Fruit fly (Drosophila melanogaster) whole organism, embryonic: ENCODE results near the gene ATPsynO.

Experiments
- Asciz ChIP-seq: fragments of 200-800 bp; sonication (Bioruptor generic); optimal IDR thresholded peaks from 2 replicates; lab custom pipeline; 2017; ENCODE audit warnings: missing biosample characterization, mild to moderate bottlenecking, missing genetic modification characterization, missing genetic modification reagents
- Atf3 ChIP-seq: fragments of 200-800 bp; sonication (Bioruptor generic); optimal IDR thresholded peaks from 3 replicates; lab custom pipeline; 2016; ENCODE audit warnings: missing biosample characterization, missing genetic modification characterization
- Awh ChIP-seq: fragments of 200-800 bp; sonication (Bioruptor generic); IDR thresholded peaks from 2 replicates; pipeline ENCODE4, ENCODE4 v1.3.6; 2022; ENCODE audit warnings: missing biosample characterization, missing genetic modification characterization
- CG10543 ChIP-seq: fragments of 200-800 bp; sonication (Bioruptor generic); optimal IDR thresholded peaks from 3 replicates; lab custom pipeline; 2017; ENCODE audit warnings: missing biosample characterization, mild to moderate bottlenecking, missing genetic modification characterization, moderate library complexity
- CG10979 ChIP-seq: fragments of 200-800 bp; sonication (Bioruptor generic); optimal IDR thresholded peaks from 2 replicates; lab custom pipeline; 2018; ENCODE audit warnings: missing biosample characterization, mild to moderate bottlenecking, missing genetic modification characterization, moderate library complexity
- CG11247 ChIP-seq: fragments of 200-800 bp; sonication (Bioruptor generic); IDR thresholded peaks from 2 replicates; pipeline ENCODE4 v1.3.6; 2022; ENCODE audit warnings: missing biosample characterization, missing genetic modification characterization
- CG12769 ChIP-seq: fragments of 200-800 bp; sonication (Bioruptor generic); optimal IDR thresholded peaks from 2 replicates; lab custom pipeline; 2019; ENCODE audit warnings: missing biosample characterization, mild to moderate bottlenecking, missing genetic modification characterization, moderate library complexity
- CG13894 ChIP-seq: fragments of 200-800 bp; sonication (Bioruptor generic); optimal IDR thresholded peaks from 3 replicates; lab custom pipeline; 2018; ENCODE audit warnings: missing biosample characterization, mild to moderate bottlenecking, missing genetic modification characterization, moderate library complexity
- CG15011 ChIP-seq: fragments of 200-800 bp; sonication (Bioruptor generic); optimal IDR thresholded peaks from 3 replicates; lab custom pipeline; 2018; ENCODE audit warnings: missing biosample characterization, mild to moderate bottlenecking, missing genetic modification characterization
- CG15269 ChIP-seq: fragments of 200-800 bp; sonication (Bioruptor generic); optimal IDR thresholded peaks from 2 replicates; lab custom pipeline; 2018; ENCODE audit warnings: missing biosample characterization, mild to moderate bottlenecking, missing genetic modification characterization, moderate library complexity
- CG15479 ChIP-seq: fragments of 200-800 bp; sonication (Bioruptor generic); optimal IDR thresholded peaks from 3 replicates; lab custom pipeline; 2019; ENCODE audit warnings: missing biosample characterization, mild to moderate bottlenecking, missing genetic modification characterization, moderate library complexity
- CG1647 ChIP-seq: fragments of 200-800 bp; sonication (Bioruptor generic); optimal IDR thresholded peaks from 3 replicates; lab custom pipeline; 2016; ENCODE audit warnings: missing biosample characterization, missing genetic modification characterization
- CG18619 ChIP-seq: fragments of 200-800 bp; sonication (Bioruptor generic); optimal IDR thresholded peaks from 3 replicates; lab custom pipeline; 2017; ENCODE audit warnings: missing biosample characterization, mild to moderate bottlenecking, missing genetic modification characterization
- CG2120 ChIP-seq: fragments of 200-800 bp; sonication (Bioruptor generic); optimal IDR thresholded peaks from 3 replicates; lab custom pipeline; 2016; ENCODE audit warnings: missing biosample characterization, missing genetic modification characterization
- CG31388 ChIP-seq: fragments of 200-800 bp; sonication (Bioruptor generic); optimal IDR thresholded peaks from 2 replicates; lab custom pipeline; 2016; ENCODE audit warnings: missing biosample characterization, missing genetic modification characterization
- CG4820 ChIP-seq: fragments of 200-800 bp; sonication (Bioruptor generic); optimal IDR thresholded peaks from 3 replicates; lab custom pipeline; 2016; ENCODE audit warnings: missing biosample characterization, missing genetic modification characterization
- CG6765 ChIP-seq: fragments of 200-800 bp; sonication (Bioruptor generic); optimal IDR thresholded peaks from 3 replicates; lab custom pipeline; 2017; ENCODE audit warnings: missing biosample characterization, mild to moderate bottlenecking, missing genetic modification characterization
- CG8478 ChIP-seq: fragments of >200 bp; optimal IDR thresholded peaks from 2 replicates; lab custom pipeline; 2018
- CG9932 ChIP-seq: fragments of 200-800 bp; sonication (Bioruptor generic); IDR thresholded peaks from 2 replicates; pipeline ENCODE4 v1.3.6; 2022; ENCODE audit warnings: missing biosample characterization, missing genetic modification characterization
- D ChIP-seq, 2 experiments: fragments of 200-800 bp in 1 of 2; fragments of >200 bp in 1 of 2; sonication (Bioruptor generic) in 1 of 2; optimal IDR thresholded peaks; 2 replicates in 1 of 2; 3 replicates in 1 of 2; lab custom pipeline; 2017; ENCODE audit warnings: mild to moderate bottlenecking in 1 of 2, missing biosample characterization in 1 of 2, missing genetic modification characterization in 1 of 2, missing genetic modification reagents in 1 of 2
- Deaf1 ChIP-seq: fragments of 200-800 bp; optimal IDR thresholded peaks from 3 replicates; lab custom pipeline; 2019; ENCODE audit warnings: missing biosample characterization, mild to moderate bottlenecking, missing genetic modification characterization, moderate library complexity
- Hand ChIP-seq: fragments of 200-800 bp; sonication (Bioruptor generic); optimal IDR thresholded peaks from 2 replicates; lab custom pipeline; 2017; ENCODE audit warnings: mild to moderate bottlenecking, missing biosample characterization, missing genetic modification reagents, missing genetic modification characterization
- Jarid2 ChIP-seq: fragments of 200-800 bp; sonication (Bioruptor generic); optimal IDR thresholded peaks from 3 replicates; lab custom pipeline; 2017; ENCODE audit warnings: mild to moderate bottlenecking, missing biosample characterization, missing genetic modification reagents, missing genetic modification characterization
- Kr ChIP-seq: fragments of 200-800 bp; sonication (Bioruptor generic); optimal IDR thresholded peaks from 2 replicates; lab custom pipeline; 2017; ENCODE audit warnings: missing biosample characterization, mild to moderate bottlenecking, missing genetic modification characterization
- MESR4 ChIP-seq: fragments of 200-800 bp; sonication (Bioruptor generic); optimal IDR thresholded peaks from 2 replicates; lab custom pipeline; 2018; ENCODE audit warnings: missing biosample characterization, mild to moderate bottlenecking, missing genetic modification characterization, moderate library complexity
- Med ChIP-seq: fragments of 200-800 bp; sonication (Bioruptor generic); peaks from one replicate; lab custom pipeline; 2016; ENCODE audit warnings: missing biosample characterization, missing genetic modification characterization, mild to moderate bottlenecking, inconsistent platforms, moderate library complexity
- NK7.1 ChIP-seq: fragments of 200-800 bp; sonication (Bioruptor generic); optimal IDR thresholded peaks from 3 replicates; lab custom pipeline; 2016; ENCODE audit warnings: missing biosample characterization, missing genetic modification characterization
- Nf-YB ChIP-seq: fragments of 200-800 bp; sonication (Bioruptor generic); optimal IDR thresholded peaks from 3 replicates; lab custom pipeline; 2019; ENCODE audit warnings: missing biosample characterization, mild to moderate bottlenecking, missing genetic modification characterization, moderate library complexity
- Nf-YC ChIP-seq: fragments of 200-800 bp; optimal IDR thresholded peaks from 3 replicates; lab custom pipeline; 2019; ENCODE audit warnings: missing biosample characterization, mild to moderate bottlenecking, missing genetic modification characterization, moderate library complexity
- Optix ChIP-seq: fragments of 200-800 bp; sonication (Bioruptor generic); IDR thresholded peaks from 3 replicates; pipeline ENCODE4 v1.3.6; 2022; ENCODE audit warnings: missing biosample characterization, missing genetic modification characterization
- PHDP ChIP-seq: fragments of 200-800 bp; sonication (Bioruptor generic); optimal IDR thresholded peaks from 3 replicates; lab custom pipeline; 2018; ENCODE audit warnings: missing biosample characterization, mild to moderate bottlenecking, missing genetic modification characterization, moderate library complexity
- Ptx1 ChIP-seq: fragments of 200-800 bp; sonication (Bioruptor generic); IDR thresholded peaks from 2 replicates; pipeline ENCODE4 v1.3.6; 2022; ENCODE audit warnings: missing biosample characterization, missing genetic modification characterization
- Rfx ChIP-seq: fragments of 200-800 bp; sonication (Bioruptor generic); IDR thresholded peaks from 2 replicates; pipeline ENCODE4 v1.3.6; 2022; ENCODE audit warnings: missing biosample characterization, missing genetic modification characterization
- abd-A ChIP-seq: fragments of 200-800 bp; sonication (Bioruptor generic); optimal IDR thresholded peaks from 3 replicates; lab custom pipeline; 2019; ENCODE audit warnings: missing biosample characterization, mild to moderate bottlenecking, missing genetic modification characterization, moderate library complexity
- bbx ChIP-seq: fragments of 200-800 bp; sonication (Bioruptor generic); IDR thresholded peaks from 2 replicates; pipeline ENCODE4 v1.3.6; 2022; ENCODE audit warnings: missing biosample characterization, missing genetic modification characterization; ENCODE audit not compliant: partially characterized antibody
- exex ChIP-seq: fragments of 200-800 bp; sonication (Bioruptor generic); optimal IDR thresholded peaks from 4 replicates; lab custom pipeline; 2018; ENCODE audit warnings: missing biosample characterization, mild to moderate bottlenecking, missing genetic modification characterization, moderate library complexity
- grau ChIP-seq: fragments of 200-800 bp; optimal IDR thresholded peaks from 3 replicates; lab custom pipeline; 2019; ENCODE audit warnings: missing biosample characterization, mild to moderate bottlenecking, missing genetic modification characterization, moderate library complexity
- kah ChIP-seq: fragments of 200-800 bp; sonication (Bioruptor generic); optimal IDR thresholded peaks from 2 replicates; lab custom pipeline; 2018; ENCODE audit warnings: missing biosample characterization, mild to moderate bottlenecking, missing genetic modification characterization
- lilli ChIP-seq: fragments of 200-800 bp; sonication (Bioruptor generic); optimal IDR thresholded peaks from 3 replicates; lab custom pipeline; 2016; ENCODE audit warnings: missing biosample characterization, missing genetic modification characterization
- luna ChIP-seq: fragments of 200-800 bp; sonication (Bioruptor generic); optimal IDR thresholded peaks from 2 replicates; lab custom pipeline; 2016; ENCODE audit warnings: missing biosample characterization, missing genetic modification characterization
- mirr ChIP-seq: fragments of 200-800 bp; sonication (Bioruptor generic); optimal IDR thresholded peaks from 3 replicates; lab custom pipeline; 2018; ENCODE audit warnings: missing biosample characterization, mild to moderate bottlenecking, missing genetic modification characterization
- pho ChIP-seq: fragments of 200-800 bp; sonication (Bioruptor generic); optimal IDR thresholded peaks from 2 replicates; lab custom pipeline; 2016; ENCODE audit warnings: missing biosample characterization, missing genetic modification characterization
- sc ChIP-seq, 3 experiments: fragments of >200 bp in 2 of 3; fragments of 200-800 bp in 1 of 3; sonication (Bioruptor generic) in 1 of 3; optimal IDR thresholded peaks; 2 replicates in 2 of 3; 3 replicates in 1 of 3; lab custom pipeline; 2017; ENCODE audit warnings: mild to moderate bottlenecking in 1 of 3, missing biosample characterization in 1 of 3, missing genetic modification characterization in 1 of 3, missing genetic modification reagents in 1 of 3
- so ChIP-seq: fragments of 200-800 bp; sonication (Bioruptor generic); IDR thresholded peaks from 3 replicates; pipeline ENCODE4 v1.3.6; 2022; ENCODE audit warnings: missing biosample characterization, missing genetic modification characterization
- sug ChIP-seq: fragments of 200-800 bp; optimal IDR thresholded peaks from 2 replicates; lab custom pipeline; 2019; ENCODE audit warnings: missing biosample characterization, mild to moderate bottlenecking, missing genetic modification characterization, moderate library complexity
- trem ChIP-seq: fragments of 200-800 bp; optimal IDR thresholded peaks from 3 replicates; lab custom pipeline; 2019; ENCODE audit warnings: missing biosample characterization, mild to moderate bottlenecking, missing genetic modification characterization, moderate library complexity
- wdn ChIP-seq: fragments of 200-800 bp; sonication (Bioruptor generic); IDR thresholded peaks from 2 replicates; pipeline ENCODE4 v1.3.6; 2022; ENCODE audit warnings: missing biosample characterization, missing genetic modification characterization
- wor ChIP-seq: fragments of 200-800 bp; sonication (Bioruptor generic); IDR thresholded peaks from 2 replicates; pipeline ENCODE4 v1.3.6; 2022; ENCODE audit warnings: missing biosample characterization, missing genetic modification characterization

ATPsynO gene

DNA sequence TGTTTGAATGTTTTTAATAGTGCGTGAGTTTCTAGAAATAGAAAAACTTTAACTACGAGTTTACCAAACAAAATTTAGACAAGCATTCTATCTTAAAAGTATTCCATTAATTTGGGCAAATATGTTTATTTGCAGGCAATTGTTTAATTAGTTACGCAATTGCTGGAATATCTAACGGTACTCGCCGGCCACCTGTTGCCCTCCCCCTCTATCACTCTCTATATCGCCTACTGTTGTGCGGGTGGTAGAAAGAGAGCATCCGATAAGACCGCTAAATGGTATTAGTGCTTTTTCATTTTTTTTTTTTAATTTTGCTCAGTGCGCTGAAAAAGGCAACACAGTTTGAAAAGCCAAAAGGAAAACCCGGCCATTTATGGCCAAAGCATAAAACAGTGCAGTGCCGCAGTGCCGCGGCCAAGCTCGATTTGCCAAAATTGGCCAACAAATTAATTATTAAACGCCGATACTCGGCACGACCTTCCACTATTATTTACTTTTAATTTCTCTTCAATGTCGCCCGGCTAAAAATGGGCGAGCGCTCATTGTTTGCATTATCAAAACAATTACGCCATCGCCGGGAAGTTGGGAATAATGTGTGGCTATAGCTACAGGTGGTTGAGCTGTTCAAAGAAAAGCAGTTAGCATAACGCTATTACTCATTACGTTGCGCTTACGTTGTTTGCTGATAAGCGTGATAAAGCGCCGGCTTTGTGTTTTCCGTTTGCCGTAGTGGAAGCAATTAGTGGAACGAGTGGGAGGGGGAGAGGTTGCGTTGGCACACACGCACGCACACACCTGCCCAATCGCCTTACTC, 24.6 kb downstream of the ATPsynO start (continued):
- TF ChIP-seq PHDP = no peak
- no peak for TF ChIP-seq CG2120
- TF ChIP-seq Optix (GFP tag; lab: Robert Waterston, UW) = no peak
- no peak for TF ChIP-seq CG10543 (GFP tag; lab: Kevin White, UChicago)
- no peak for TF ChIP-seq CG10979 (tag; lab: Kevin White, UChicago)
- TF ChIP-seq CG15269 = no peak
- peak; percentile 19 for TF ChIP-seq sug (tag; lab: Kevin White, UChicago)
- no peak for TF ChIP-seq Kr (GFP tag; lab: Kevin White, UChicago)
- TF ChIP-seq bbx (GFP tag; lab: Robert Waterston, UW) = no peak
- TF ChIP-seq lilli (GFP tag; lab: Kevin White, UChicago) = peak; percentile 18
- no peak for TF ChIP-seq sc (optimal IDR thresholded peaks at IDR 0.05; lab: Kevin White, UChicago)
- no peak for TF ChIP-seq sc (GFP tag; optimal IDR thresholded peaks at IDR 0.05; lab: Kevin White, UChicago)
- TF ChIP-seq Awh (GFP tag; lab: Robert Waterston, UW) = no peak
- TF ChIP-seq Med (GFP tag; lab: Kevin White, UChicago) = peak; percentile 85
- TF ChIP-seq Jarid2 (GFP tag; lab: Kevin White, UChicago) = no peak
- no peak for TF ChIP-seq MESR4 (GFP tag; lab: Kevin White, UChicago)
- no peak for TF ChIP-seq CG31388 (GFP tag; lab: Kevin White, UChicago)
- TF ChIP-seq Atf3 (GFP tag; lab: Kevin White, UChicago) = no peak
- peak; percentile 31 for TF ChIP-seq CG6765 (GFP tag; lab: Kevin White, UChicago)
- no peak for TF ChIP-seq wor (GFP tag; lab: Robert Waterston, UW)
- TF ChIP-seq CG15011 (GFP tag; lab: Kevin White, UChicago) = no peak
- no peak for TF ChIP-seq pho (GFP tag; lab: Kevin White, UChicago)
- no peak for TF ChIP-seq CG1647 (GFP tag; lab: Kevin White, UChicago)
- TF ChIP-seq trem (tag; lab: Kevin White, UChicago) = no peak
- peak; percentile 78 for TF ChIP-seq kah (GFP tag; lab: Kevin White, UChicago)
- peak; percentile 18 for TF ChIP-seq CG12769 (tag; lab: Kevin White, UChicago)

DNA sequence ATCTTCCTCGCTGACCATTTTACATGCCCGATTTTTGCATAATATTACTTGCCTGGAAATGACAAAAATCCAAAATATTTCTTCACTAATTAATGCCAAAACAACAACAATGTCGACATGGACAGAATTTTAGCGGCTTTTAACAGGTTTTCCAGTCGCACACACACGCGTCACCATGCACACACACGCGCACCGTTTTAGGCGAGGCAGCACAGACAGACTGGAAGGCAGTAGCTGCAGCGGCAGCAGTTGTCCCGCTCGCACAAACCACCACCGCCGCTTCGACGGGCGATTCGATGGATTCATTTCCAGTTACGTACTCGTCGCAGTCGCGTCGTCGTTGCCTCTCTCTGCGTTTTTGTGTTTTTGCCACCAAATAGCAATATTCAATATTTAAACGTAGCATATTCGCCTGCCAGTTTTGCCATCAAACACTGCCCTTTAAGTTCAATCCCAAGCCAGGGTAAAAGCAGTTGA, 25.3 kb downstream of the ATPsynO start, which contains the start of gene CG45218:
TSS of gene CG45218 (minus strand) at position 158 of the 477 bp plus-strand sequence.
- TF ChIP-seq Nf-YC (tag; lab: Kevin White, UChicago) = peak; percentile 65
- TF ChIP-seq luna = no peak
- TF ChIP-seq wdn (GFP tag; lab: Robert Waterston, UW) = no peak
- peak; percentile 44 for TF ChIP-seq CG15479 (GFP tag; lab: Kevin White, UChicago)
- peak; percentile 32 for TF ChIP-seq CG13894 (tag; lab: Kevin White, UChicago)
- TF ChIP-seq bbx (GFP tag; lab: Robert Waterston, UW) = no peak
- TF ChIP-seq NK7.1 (GFP tag; lab: Kevin White, UChicago) = no peak
- TF ChIP-seq D (optimal IDR thresholded peaks at IDR 0.05; lab: Kevin White, UChicago) = no peak
- TF ChIP-seq D (GFP tag; optimal IDR thresholded peaks at IDR 0.05; lab: Kevin White, UChicago) = no peak
- TF ChIP-seq abd-A (tag; lab: Kevin White, UChicago) = peak; percentile 90
- peak; percentile 64 for TF ChIP-seq CG8478 (lab: Kevin White, UChicago)
- TF ChIP-seq CG11247 = no peak
- no peak for TF ChIP-seq CG9932 (GFP tag; lab: Robert Waterston, UW)
- no peak for TF ChIP-seq CG4820 (GFP tag; lab: Kevin White, UChicago)
- peak; percentile 92 for TF ChIP-seq exex
- TF ChIP-seq so = no peak
- no peak for TF ChIP-seq Rfx
- no peak for TF ChIP-seq kah (GFP tag; lab: Kevin White, UChicago)
- TF ChIP-seq mirr = peak; percentile 62
- TF ChIP-seq CG18619 (GFP tag; lab: Kevin White, UChicago) = no peak
- peak; percentile 5 for TF ChIP-seq grau (tag; lab: Kevin White, UChicago)
- TF ChIP-seq Asciz (GFP tag; lab: Kevin White, UChicago) = no peak
- peak; percentile 23 for TF ChIP-seq Nf-YB (GFP tag; lab: Kevin White, UChicago)
- peak; percentile 46 for TF ChIP-seq Deaf1 (tag; lab: Kevin White, UChicago)
- no peak for TF ChIP-seq Hand
- TF ChIP-seq Ptx1 (GFP tag; lab: Robert Waterston, UW) = no peak
